Fruit fly (Drosophila melanogaster) whole organism, prepupa: Measurements from ENCODE around the gene CG5953.

Source experiments
- Blimp-1 ChIP-seq: fragments of 200-800 bp; sonication (Bioruptor generic); optimal IDR thresholded peaks from 3 replicates; lab custom pipeline; 2017; ENCODE audit warnings: missing biosample characterization, missing genetic modification characterization, mild to moderate bottlenecking, moderate library complexity, missing genetic modification reagents
- CG32006 ChIP-seq: fragments of 200-800 bp; sonication (Bioruptor generic); optimal IDR thresholded peaks from 3 replicates; lab custom pipeline; 2017; ENCODE audit warnings: missing biosample characterization, mild to moderate bottlenecking, missing genetic modification characterization
- CG6163 ChIP-seq: fragments of 200-800 bp; sonication (Bioruptor generic); IDR thresholded peaks from 3 replicates; pipeline ENCODE4 v1.3.6; 2022; ENCODE audit warnings: missing biosample characterization, missing genetic modification characterization
- CG7368 ChIP-seq: fragments of 200-800 bp; sonication (Bioruptor generic); optimal IDR thresholded peaks from 3 replicates; lab custom pipeline; 2016; ENCODE audit warnings: missing biosample characterization, missing genetic modification characterization
- CG8319 ChIP-seq: fragments of 200-800 bp; sonication (Bioruptor generic); optimal IDR thresholded peaks from 3 replicates; lab custom pipeline; 2016; ENCODE audit warnings: missing biosample characterization, missing genetic modification characterization
- Gug ChIP-seq: fragments of 200-800 bp; sonication (Bioruptor generic); IDR thresholded peaks from 2 replicates; pipeline ENCODE4 v1.3.6; 2022; ENCODE audit warnings: missing biosample characterization, missing genetic modification characterization
- Hr38 ChIP-seq: sonication (Bioruptor generic); optimal IDR thresholded peaks from 2 replicates; lab custom pipeline; 2016; ENCODE audit warnings: missing biosample characterization, missing genetic modification characterization
- Hr39 ChIP-seq: fragments of 200-800 bp; sonication (Bioruptor generic); optimal IDR thresholded peaks from 2 replicates; lab custom pipeline; 2016; ENCODE audit warnings: missing biosample characterization, missing genetic modification characterization
- Met ChIP-seq: fragments of 200-800 bp; sonication (Bioruptor generic); optimal IDR thresholded peaks from 3 replicates; lab custom pipeline; 2016; ENCODE audit warnings: missing biosample characterization, missing genetic modification characterization
- Sox102F ChIP-seq: fragments of 200-800 bp; sonication (Bioruptor generic); optimal IDR thresholded peaks from 2 replicates; lab custom pipeline; 2016; ENCODE audit warnings: missing biosample characterization, mild to moderate bottlenecking, missing genetic modification characterization
- achi ChIP-seq: fragments of 200-800 bp; sonication (Bioruptor generic); optimal IDR thresholded peaks from 3 replicates; lab custom pipeline; 2016; ENCODE audit warnings: missing biosample characterization, missing genetic modification characterization
- eg ChIP-seq: fragments of 200-800 bp; sonication (Bioruptor generic); IDR thresholded peaks from 3 replicates; pipeline ENCODE4 v1.3.6; 2022; ENCODE audit warnings: missing biosample characterization, missing genetic modification characterization

DNA sequence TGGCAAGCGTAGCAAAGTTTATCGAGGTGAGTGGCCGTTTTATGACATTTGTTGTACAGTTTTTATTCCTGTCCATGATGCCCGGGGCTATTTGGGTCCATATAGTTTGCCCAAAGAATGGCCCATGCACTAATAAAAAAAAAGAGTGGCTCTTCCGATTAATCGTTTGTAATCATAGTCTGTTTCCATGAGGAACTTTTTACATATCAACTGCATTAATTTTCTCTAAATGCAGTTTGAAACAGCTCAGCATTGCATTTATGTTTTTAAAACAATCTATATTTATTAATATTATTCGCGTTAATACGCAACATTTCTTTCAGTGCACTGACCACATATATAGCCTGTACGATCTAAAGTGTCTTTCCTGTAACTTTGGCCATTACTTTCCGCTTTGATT, 27.2 kb upstream of the CG5953 start:
- peak; percentile 45 for TF ChIP-seq CG32006 (GFP tag; lab: Kevin White, UChicago)
- TF ChIP-seq eg (GFP tag; lab: Robert Waterston, UW) = no peak
- TF ChIP-seq CG8319 (GFP tag; lab: Kevin White, UChicago) = no peak
- no peak for TF ChIP-seq Hr39 (GFP tag; lab: Kevin White, UChicago)
- TF ChIP-seq Gug (GFP tag; lab: Robert Waterston, UW) = no peak
- no peak for TF ChIP-seq Met (GFP tag; lab: Kevin White, UChicago)
- TF ChIP-seq Hr38 (GFP tag; lab: Kevin White, UChicago) = no peak
- no peak for TF ChIP-seq Sox102F (GFP tag; lab: Kevin White, UChicago)
- TF ChIP-seq CG6163 (GFP tag; lab: Robert Waterston, UW) = no peak
- no peak for TF ChIP-seq Blimp-1 (GFP tag; lab: Kevin White, UChicago)
- no peak for TF ChIP-seq achi (GFP tag; lab: Kevin White, UChicago)
- TF ChIP-seq CG7368 (GFP tag; lab: Kevin White, UChicago) = no peak
